Worm (Caenorhabditis elegans) whole organism, early embryonic: ENCODE measurements around the gene mab-5.

Source experiments
- B0310.2 ChIP-seq: sonication (generic microtip); optimal IDR thresholded peaks from 2 replicates; lab custom pipeline; 2016; ENCODE audit warnings: mild to moderate bottlenecking, missing genetic modification characterization, missing compliant biosample characterization
- F13C5.2 ChIP-seq: sonication (generic microtip); optimal IDR thresholded peaks from 2 replicates; lab custom pipeline; 2017; ENCODE audit warnings: mild to moderate bottlenecking, missing genetic modification characterization, inconsistent platforms, missing compliant biosample characterization
- aly-1 ChIP-seq: sonication (generic microtip); optimal IDR thresholded peaks from 2 replicates; lab custom pipeline; 2016; ENCODE audit warnings: missing genetic modification characterization, missing compliant biosample characterization
- ama-1 ChIP-seq: fragments of 150-350 bp; optimal IDR thresholded peaks from 2 replicates; lab custom pipeline; 2014
- ceh-13 ChIP-seq: fragments of 200-800 bp; sonication (Bioruptor generic); optimal IDR thresholded peaks from 2 replicates; lab custom pipeline; 2018; ENCODE audit warnings: mild to moderate bottlenecking, missing genetic modification characterization, missing compliant biosample characterization
- ceh-36 ChIP-seq: sonication (generic microtip); optimal IDR thresholded peaks from 2 replicates; lab custom pipeline; 2016; ENCODE audit warnings: missing genetic modification characterization, inconsistent platforms, missing compliant biosample characterization
- ets-7 ChIP-seq: sonication (generic microtip); optimal IDR thresholded peaks from 2 replicates; lab custom pipeline; 2016; ENCODE audit warnings: missing genotype, missing genetic modification characterization, missing compliant biosample characterization
- flt-1 ChIP-seq: fragments of 200-800 bp; sonication (Bioruptor generic); IDR thresholded peaks from 2 replicates; pipeline ENCODE4 v1.3.6; 2022; ENCODE audit warnings: missing genetic modification characterization, missing compliant biosample characterization
- hmbx-1 ChIP-seq: sonication (generic microtip); optimal IDR thresholded peaks from 2 replicates; lab custom pipeline; 2016; ENCODE audit warnings: mild to moderate bottlenecking, missing genetic modification characterization, missing compliant biosample characterization
- hmg-4 ChIP-seq: fragments of 200-800 bp; sonication (Bioruptor generic); optimal IDR thresholded peaks from 2 replicates; lab custom pipeline; 2018; ENCODE audit warnings: mild to moderate bottlenecking, missing genetic modification characterization, missing compliant biosample characterization
- hnd-1 ChIP-seq: sonication (generic microtip); optimal IDR thresholded peaks from 2 replicates; lab custom pipeline; 2016; ENCODE audit warnings: missing genetic modification characterization, missing compliant biosample characterization
- pes-1 ChIP-seq: fragments of 200-800 bp; sonication (Bioruptor generic); IDR thresholded peaks from 2 replicates; pipeline ENCODE4 v1.3.6; 2022; ENCODE audit warnings: missing genetic modification reagents, missing genetic modification characterization, missing compliant biosample characterization
- scrt-1 ChIP-seq: fragments of 200-800 bp; sonication (Bioruptor generic); IDR thresholded peaks from 2 replicates; pipeline ENCODE4 v1.3.6; 2022; ENCODE audit warnings: missing genetic modification characterization, missing compliant biosample characterization
- sea-1 ChIP-seq: fragments of 200-800 bp; sonication (Bioruptor generic); conservative IDR thresholded peaks from 2 replicates; pipeline ENCODE4 v1.3.6; 2022; ENCODE audit warnings: missing genetic modification characterization, missing compliant biosample characterization
- tbx-11 ChIP-seq: fragments of 200-800 bp; sonication (Bioruptor generic); IDR thresholded peaks from 2 replicates; pipeline ENCODE4 v1.3.6; 2022; ENCODE audit warnings: missing genetic modification characterization, missing compliant biosample characterization
- tbx-37 ChIP-seq: fragments of 200-800 bp; sonication (Bioruptor generic); conservative IDR thresholded peaks from 2 replicates; pipeline ENCODE4 v1.3.6; 2022; ENCODE audit warnings: missing genetic modification reagents, missing genetic modification characterization, missing compliant biosample characterization
- tra-4 ChIP-seq: sonication (generic microtip); optimal IDR thresholded peaks from 2 replicates; lab custom pipeline; 2017; ENCODE audit warnings: missing genetic modification characterization, missing compliant biosample characterization

Gene mab-5

DNA sequence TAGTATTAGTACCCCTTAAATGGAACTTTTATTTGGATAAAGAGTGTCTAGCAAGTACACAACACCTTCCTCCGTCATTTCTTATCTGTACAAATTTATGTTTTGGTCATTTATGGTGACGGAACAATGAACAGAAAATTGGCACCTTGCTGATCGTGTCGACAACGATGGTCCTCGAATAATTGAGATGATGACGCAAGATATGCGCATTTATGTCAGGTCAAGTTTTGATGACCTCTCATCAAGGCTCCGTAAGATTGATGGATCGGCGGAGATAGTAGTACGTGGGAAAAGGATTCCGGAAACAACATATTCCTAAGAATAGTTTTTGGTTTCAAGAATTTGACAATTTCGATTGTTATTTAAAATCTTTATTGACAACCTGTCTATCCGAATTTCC, 49.1 kb downstream of the mab-5 start:
- TF ChIP-seq hmg-4 (GFP tag; lab: Kevin White, UChicago): no peak
- TF ChIP-seq F13C5.2 (tag; lab: Kevin White, UChicago): no peak
- no peak for TF ChIP-seq ama-1 (lab: Kevin White, UChicago)
- no peak for TF ChIP-seq flt-1 (GFP tag; lab: Robert Waterston, UW)
- TF ChIP-seq ets-7 (tag; lab: Kevin White, UChicago): no peak
- TF ChIP-seq pes-1 (GFP tag; lab: Robert Waterston, UW): no peak
- TF ChIP-seq tbx-11 (GFP tag; lab: Robert Waterston, UW): no peak
- no peak for TF ChIP-seq scrt-1
- no peak for TF ChIP-seq tbx-37 (GFP tag; lab: Robert Waterston, UW)
- no peak for TF ChIP-seq ceh-36 (tag; lab: Kevin White, UChicago)
- TF ChIP-seq sea-1 (GFP tag; lab: Robert Waterston, UW): no peak
- TF ChIP-seq hnd-1: no peak
- no peak for TF ChIP-seq aly-1 (tag; lab: Kevin White, UChicago)
- no peak for TF ChIP-seq ceh-13 (GFP tag; lab: Kevin White, UChicago)
- TF ChIP-seq B0310.2 (tag; lab: Kevin White, UChicago): no peak
- no peak for TF ChIP-seq hmbx-1 (tag; lab: Kevin White, UChicago)

DNA sequence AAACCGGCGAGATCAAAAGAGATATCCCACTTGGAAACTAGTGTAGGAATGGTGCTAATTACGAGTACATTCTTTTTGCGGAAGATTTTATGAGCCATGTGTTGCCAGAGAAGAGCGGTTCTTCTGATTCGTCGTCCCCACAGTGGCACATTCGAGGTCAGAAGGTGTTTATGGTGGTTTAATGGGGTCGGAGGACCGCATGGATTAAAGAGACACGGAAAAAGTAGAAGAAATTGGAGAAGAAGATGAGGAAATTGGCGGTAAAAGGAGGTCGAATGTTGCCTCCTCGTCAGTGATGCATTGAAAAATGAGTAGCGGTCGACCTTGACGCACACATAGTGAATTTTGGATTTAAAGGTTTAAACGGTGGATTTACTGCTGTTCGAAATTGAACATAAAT, 49.7 kb downstream of the mab-5 start:
- TF ChIP-seq ceh-36 (tag; lab: Kevin White, UChicago): no peak
- peak; percentile 10 for TF ChIP-seq tra-4 (tag; lab: Kevin White, UChicago)
- no peak for TF ChIP-seq hnd-1
- no peak for TF ChIP-seq tbx-37 (GFP tag; lab: Robert Waterston, UW)
- no peak for TF ChIP-seq pes-1 (GFP tag; lab: Robert Waterston, UW)
- peak; percentile 38 for TF ChIP-seq hmg-4 (GFP tag; lab: Kevin White, UChicago)
- TF ChIP-seq tbx-11 (GFP tag; lab: Robert Waterston, UW): no peak
- TF ChIP-seq ceh-13 (GFP tag; lab: Kevin White, UChicago): no peak
- TF ChIP-seq sea-1 (GFP tag; lab: Robert Waterston, UW): no peak
- no peak for TF ChIP-seq ets-7 (tag; lab: Kevin White, UChicago)
- no peak for TF ChIP-seq hmbx-1 (tag; lab: Kevin White, UChicago)
- TF ChIP-seq B0310.2 (tag; lab: Kevin White, UChicago): no peak

ce11 chrIII:7731085-7731484, 52.2 kb downstream of the mab-5 start:
- TF ChIP-seq hmg-4 (GFP tag; lab: Kevin White, UChicago) (no peak), ama-1 (lab: Kevin White, UChicago) (no peak), hmbx-1 (tag; lab: Kevin White, UChicago) (no peak), F13C5.2 (tag; lab: Kevin White, UChicago) (no peak), ceh-13 (GFP tag; lab: Kevin White, UChicago) (no peak), aly-1 (tag; lab: Kevin White, UChicago) (no peak), tbx-11 (GFP tag; lab: Robert Waterston, UW) (no peak), hnd-1 (no peak), sea-1 (GFP tag; lab: Robert Waterston, UW) (no peak), B0310.2 (tag; lab: Kevin White, UChicago) (no peak), ceh-36 (tag; lab: Kevin White, UChicago) (no peak), ets-7 (tag; lab: Kevin White, UChicago) (no peak), flt-1 (GFP tag; lab: Robert Waterston, UW) (no peak), tbx-37 (GFP tag; lab: Robert Waterston, UW) (no peak), pes-1 (GFP tag; lab: Robert Waterston, UW) (no peak)

DNA sequence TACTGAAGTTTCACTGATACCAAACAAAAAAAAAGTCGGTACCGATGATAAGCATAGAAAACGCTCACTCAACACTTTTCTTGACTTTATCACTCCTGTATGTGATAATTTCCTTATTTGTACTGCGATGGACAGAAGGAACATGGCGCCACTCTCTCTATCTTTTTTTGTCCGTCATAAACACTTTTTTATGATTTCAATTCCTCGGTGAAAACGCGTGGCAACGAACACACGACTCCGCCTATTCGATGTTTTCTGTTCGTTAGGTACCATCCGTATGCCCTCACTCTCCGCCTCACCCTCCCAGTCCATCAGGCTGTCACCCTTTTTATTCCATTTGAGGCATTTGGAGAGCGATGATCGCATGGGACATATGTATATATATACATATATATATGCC, 52.9 kb downstream of the mab-5 start:
- TF ChIP-seq hmg-4 (GFP tag; lab: Kevin White, UChicago): peak; percentile 1
- no peak for TF ChIP-seq F13C5.2 (tag; lab: Kevin White, UChicago)

- TF ChIP-seq hmg-4 (GFP tag; lab: Kevin White, UChicago) (peak; percentile 44), pes-1 (GFP tag; lab: Robert Waterston, UW) (no peak)
Measured at ce11 chrIII:7729534-7730061, 53.7 kb downstream of the mab-5 start, which contains the start of gene ZK112.4. TSS of gene ZK112.4 (minus strand) at chrIII:7730011.

- TF ChIP-seq ama-1 (lab: Kevin White, UChicago) (no peak), B0310.2 (tag; lab: Kevin White, UChicago) (no peak), ceh-13 (GFP tag; lab: Kevin White, UChicago) (no peak), F13C5.2 (tag; lab: Kevin White, UChicago) (no peak), aly-1 (tag; lab: Kevin White, UChicago) (no peak), ceh-36 (tag; lab: Kevin White, UChicago) (no peak), hnd-1 (no peak), sea-1 (GFP tag; lab: Robert Waterston, UW) (no peak), flt-1 (GFP tag; lab: Robert Waterston, UW) (no peak), hmbx-1 (tag; lab: Kevin White, UChicago) (no peak), pes-1 (GFP tag; lab: Robert Waterston, UW) (no peak), tra-4 (tag; lab: Kevin White, UChicago) (no peak), hmg-4 (GFP tag; lab: Kevin White, UChicago) (no peak), scrt-1 (no peak)
Measured at ce11 chrIII:7729062-7729461, 54.2 kb downstream of the mab-5 start.

DNA sequence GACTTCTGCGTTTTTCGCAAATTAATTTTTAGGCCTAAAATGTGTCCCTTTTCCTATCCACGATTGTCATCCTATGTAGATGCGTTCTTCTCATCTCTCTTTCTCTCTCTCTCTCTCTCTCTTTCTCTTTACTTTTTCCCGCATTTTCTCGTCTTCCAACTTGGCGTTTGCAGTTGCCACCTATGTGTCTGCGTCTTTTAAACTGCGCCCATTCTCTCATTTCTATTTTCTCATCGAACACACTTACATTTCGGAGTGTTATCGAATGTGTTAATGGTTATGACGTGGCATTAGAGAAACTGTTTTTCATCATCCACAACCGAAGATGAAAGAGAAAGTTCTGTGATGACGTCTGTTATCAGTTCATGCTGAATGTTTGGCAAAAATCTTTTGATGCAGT, 54.8 kb downstream of the mab-5 start:
- no peak for TF ChIP-seq sea-1 (GFP tag; lab: Robert Waterston, UW)
- no peak for TF ChIP-seq pes-1 (GFP tag; lab: Robert Waterston, UW)
- no peak for TF ChIP-seq flt-1 (GFP tag; lab: Robert Waterston, UW)
- TF ChIP-seq tra-4 (tag; lab: Kevin White, UChicago): no peak
- no peak for TF ChIP-seq B0310.2 (tag; lab: Kevin White, UChicago)
- TF ChIP-seq tbx-37 (GFP tag; lab: Robert Waterston, UW): no peak
- no peak for TF ChIP-seq F13C5.2 (tag; lab: Kevin White, UChicago)
- TF ChIP-seq aly-1 (tag; lab: Kevin White, UChicago): no peak
- no peak for TF ChIP-seq ets-7 (tag; lab: Kevin White, UChicago)
- no peak for TF ChIP-seq ceh-36 (tag; lab: Kevin White, UChicago)
- TF ChIP-seq hnd-1: no peak
- no peak for TF ChIP-seq ceh-13 (GFP tag; lab: Kevin White, UChicago)
- no peak for TF ChIP-seq hmbx-1 (tag; lab: Kevin White, UChicago)
